Worm (Caenorhabditis elegans) whole organism, mixed stage, embryonic: ENCODE results near the gene ins-37.

Source experiments
- flh-1 ChIP-seq: fragments of 200-800 bp; sonication (Bioruptor generic); optimal IDR thresholded peaks from 2 replicates; lab custom pipeline; 2018; ENCODE audit warnings: mild to moderate bottlenecking, missing genetic modification characterization, moderate library complexity, missing compliant biosample characterization
- nhr-76 ChIP-seq: sonication (generic microtip); optimal IDR thresholded peaks from 2 replicates; lab custom pipeline; 2017; ENCODE audit warnings: missing biosample characterization, missing genetic modification characterization
- pha-4 ChIP-seq: fragments of 150-350 bp; optimal IDR thresholded peaks from 2 replicates; lab custom pipeline; 2018; ENCODE audit warnings: missing biosample characterization, missing genetic modification reagents, missing genetic modification characterization
- unc-62 ChIP-seq: fragments of 150-350 bp; optimal IDR thresholded peaks from 2 replicates; lab custom pipeline; 2014; ENCODE audit warnings: missing biosample characterization, missing genetic modification reagents, missing genetic modification characterization

DNA sequence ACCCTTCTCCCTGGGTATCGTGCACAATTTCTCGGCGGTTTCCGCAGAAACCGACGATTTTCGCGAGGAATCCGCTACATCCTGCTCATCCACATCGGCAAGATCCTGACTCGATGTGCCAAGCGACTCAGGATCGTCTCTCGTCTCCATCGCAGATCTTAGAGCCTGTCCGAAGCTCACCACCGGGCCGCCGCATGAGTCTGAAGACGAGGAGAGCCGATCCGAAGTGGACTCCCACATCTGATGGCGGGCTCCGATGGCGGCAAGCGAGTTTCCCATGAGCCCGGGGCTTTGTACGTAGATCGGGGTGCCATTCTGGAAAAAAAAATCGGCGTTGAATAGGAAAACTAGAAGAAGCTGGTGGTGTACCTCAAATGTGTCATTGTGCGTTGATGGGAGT lies 22.4 kb upstream of the ins-37 start:
- TF ChIP-seq nhr-76 (tag; lab: Kevin White, UChicago) (no peak), unc-62 (no peak), flh-1 (no peak), pha-4 (tag; lab: Kevin White, UChicago) (no peak)
